Fruit fly (Drosophila melanogaster): ENCODE measurements around the gene CG34132.

CG34132 gene

dm6 chr2L:7911209-7911859 is 26.0 kb downstream of the CG34132 start:
- TF ChIP-seq CTCF (optimal IDR thresholded peaks at IDR 0.05) (no peak), CG8478 (optimal IDR thresholded peaks at IDR 0.05) (no peak)

- no peak for TF ChIP-seq CG8478 (optimal IDR thresholded peaks at IDR 0.05)
- no peak for TF ChIP-seq CTCF (optimal IDR thresholded peaks at IDR 0.05)
Observed at dm6 chr2L:7912878-7913277, 27.6 kb downstream of the CG34132 start.

dm6 chr2L:7914948-7915549 is 29.7 kb downstream of the CG34132 start:
- TF ChIP-seq CG8478 (optimal IDR thresholded peaks at IDR 0.05) (no peak), CTCF (optimal IDR thresholded peaks at IDR 0.05) (no peak)

dm6 chr2L:7916368-7916767 is 31.1 kb downstream of the CG34132 start:
- TF ChIP-seq CG8478 (optimal IDR thresholded peaks at IDR 0.05) (no peak), CTCF (optimal IDR thresholded peaks at IDR 0.05) (no peak)

dm6 chr2L:7918770-7919169 is 33.5 kb downstream of the CG34132 start:
- TF ChIP-seq CG8478 (optimal IDR thresholded peaks at IDR 0.05) (no peak), CTCF (optimal IDR thresholded peaks at IDR 0.05) (no peak)

dm6 chr2L:7920590-7920989 is 35.3 kb downstream of the CG34132 start:
- no peak for TF ChIP-seq CTCF (optimal IDR thresholded peaks at IDR 0.05)
- TF ChIP-seq CG8478 (optimal IDR thresholded peaks at IDR 0.05) = no peak

dm6 chr2L:7922088-7922487 is 36.8 kb downstream of the CG34132 start:
- TF ChIP-seq CTCF (optimal IDR thresholded peaks at IDR 0.05) = no peak
- TF ChIP-seq CG8478 (optimal IDR thresholded peaks at IDR 0.05) = no peak

- TF ChIP-seq CG8478 (optimal IDR thresholded peaks at IDR 0.05) (no peak), CTCF (optimal IDR thresholded peaks at IDR 0.05) (no peak)
Observed at dm6 chr2L:7923636-7924301, 38.5 kb downstream of the CG34132 start.

- TF ChIP-seq CG8478 (optimal IDR thresholded peaks at IDR 0.05) (no peak), CTCF (optimal IDR thresholded peaks at IDR 0.05) (no peak)
Observed at dm6 chr2L:7925389-7925788, 40.1 kb downstream of the CG34132 start.

- TF ChIP-seq CG8478 (optimal IDR thresholded peaks at IDR 0.05) = no peak
- TF ChIP-seq CTCF (optimal IDR thresholded peaks at IDR 0.05) = no peak
Observed at dm6 chr2L:7926288-7927061, 41.2 kb downstream of the CG34132 start.

dm6 chr2L:7930737-7931136 is 45.4 kb downstream of the CG34132 start:
- no peak for TF ChIP-seq CG8478 (optimal IDR thresholded peaks at IDR 0.05)
- no peak for TF ChIP-seq CTCF (optimal IDR thresholded peaks at IDR 0.05)

dm6 chr2L:7931218-7931617 is 45.9 kb downstream of the CG34132 start:
- TF ChIP-seq CG8478 (optimal IDR thresholded peaks at IDR 0.05) (no peak), CTCF (optimal IDR thresholded peaks at IDR 0.05) (no peak)

dm6 chr2L:7932091-7932769 is 46.9 kb downstream of the CG34132 start:
- no peak for TF ChIP-seq CG8478 (optimal IDR thresholded peaks at IDR 0.05)
- TF ChIP-seq CTCF (optimal IDR thresholded peaks at IDR 0.05) = no peak

- TF ChIP-seq CTCF (optimal IDR thresholded peaks at IDR 0.05) (no peak), CG8478 (optimal IDR thresholded peaks at IDR 0.05) (no peak)
Observed at dm6 chr2L:7933186-7933585, 47.9 kb downstream of the CG34132 start.
